Fruit fly (Drosophila melanogaster): Measurements from ENCODE around the gene w.

Gene w

dm6 chrX:2803776-2804175, 7.5 kb upstream of the w start:
- TF ChIP-seq gl (tag; optimal IDR thresholded peaks at IDR 0.05) (no peak), CG15710 (tag; optimal IDR thresholded peaks at IDR 0.05) (no peak), Ets98B (GFP tag; IDR thresholded peaks at IDR 0.05) (no peak), CG17806 (tag; optimal IDR thresholded peaks at IDR 0.05) (no peak), Pif1B (GFP tag; optimal IDR thresholded peaks at IDR 0.05) (no peak), CG4496 (GFP tag; IDR thresholded peaks at IDR 0.05) (no peak), fd96Ca (GFP tag; IDR thresholded peaks at IDR 0.05) (no peak), CG8159 (tag; optimal IDR thresholded peaks at IDR 0.05) (no peak), CG34367 (tag; optimal IDR thresholded peaks at IDR 0.05) (no peak), D1 (tag; optimal IDR thresholded peaks at IDR 0.05) (no peak), Pif1A (GFP tag; optimal IDR thresholded peaks at IDR 0.05) (no peak), CG14655 (GFP tag; optimal IDR thresholded peaks at IDR 0.05) (no peak), rn (GFP tag; IDR thresholded peaks at IDR 0.05) (no peak), CG9948 (tag; optimal IDR thresholded peaks at IDR 0.05) (no peak), EcR (GFP tag; optimal IDR thresholded peaks at IDR 0.05) (no peak), CG8301 (tag; optimal IDR thresholded peaks at IDR 0.05) (no peak), Snoo (tag; optimal IDR thresholded peaks at IDR 0.05) (no peak), CG13204 (GFP tag; optimal IDR thresholded peaks at IDR 0.05) (no peak)

dm6 chrX:2802998-2803397, 6.7 kb upstream of the w start:
- TF ChIP-seq CG15710 (tag; optimal IDR thresholded peaks at IDR 0.05) = no peak
- TF ChIP-seq Ets98B (GFP tag; IDR thresholded peaks at IDR 0.05) = no peak
- no peak for TF ChIP-seq CG10348 (GFP tag; IDR thresholded peaks at IDR 0.05)
- TF ChIP-seq fd96Ca (GFP tag; IDR thresholded peaks at IDR 0.05) = no peak
- no peak for TF ChIP-seq EcR (GFP tag; optimal IDR thresholded peaks at IDR 0.05)
- TF ChIP-seq rn (GFP tag; IDR thresholded peaks at IDR 0.05) = no peak
- no peak for TF ChIP-seq CG17806 (tag; optimal IDR thresholded peaks at IDR 0.05)
- TF ChIP-seq CG34367 (tag; optimal IDR thresholded peaks at IDR 0.05) = no peak
- no peak for TF ChIP-seq CG9948 (tag; optimal IDR thresholded peaks at IDR 0.05)
- no peak for TF ChIP-seq CG12605 (GFP tag; IDR thresholded peaks at IDR 0.05)
- TF ChIP-seq CG13204 (GFP tag; optimal IDR thresholded peaks at IDR 0.05) = no peak
- no peak for TF ChIP-seq Snoo (tag; optimal IDR thresholded peaks at IDR 0.05)
- TF ChIP-seq CG4496 (GFP tag; IDR thresholded peaks at IDR 0.05) = no peak
- TF ChIP-seq D1 (tag; optimal IDR thresholded peaks at IDR 0.05) = no peak

DNA sequence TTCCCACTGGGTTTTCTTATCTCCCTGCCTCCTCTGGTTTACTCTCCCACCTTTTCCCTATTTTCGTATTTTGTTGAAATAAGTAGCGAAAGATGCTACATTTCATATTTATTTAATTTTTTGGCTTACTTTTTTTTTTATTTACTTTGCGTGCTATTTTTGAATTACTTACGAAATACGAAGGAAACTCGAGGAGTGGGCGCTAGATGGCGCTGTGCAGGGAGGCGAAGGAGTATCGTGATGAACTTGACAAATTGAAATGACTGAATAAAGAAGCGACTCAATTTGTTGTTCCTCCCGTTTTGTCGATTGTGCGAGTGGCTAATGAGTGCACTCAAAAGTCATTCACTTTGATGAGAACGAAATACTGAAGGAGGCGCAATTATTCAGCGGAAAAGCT, 1.4 kb downstream of the w start:
- no peak for TF ChIP-seq rn (GFP tag; IDR thresholded peaks at IDR 0.05)
- TF ChIP-seq CG4496 (GFP tag; IDR thresholded peaks at IDR 0.05) = no peak
- TF ChIP-seq CG14655 (GFP tag; optimal IDR thresholded peaks at IDR 0.05) = no peak
- no peak for TF ChIP-seq EcR (GFP tag; optimal IDR thresholded peaks at IDR 0.05)
- TF ChIP-seq Ets98B (GFP tag; IDR thresholded peaks at IDR 0.05) = no peak
- no peak for TF ChIP-seq D1 (tag; optimal IDR thresholded peaks at IDR 0.05)

dm6 chrX:2791898-2792297, 4.4 kb downstream of the w start:
- TF ChIP-seq CG13204 (GFP tag; optimal IDR thresholded peaks at IDR 0.05) (no peak), Pif1B (GFP tag; optimal IDR thresholded peaks at IDR 0.05) (no peak), CG17806 (tag; optimal IDR thresholded peaks at IDR 0.05) (no peak), EcR (GFP tag; optimal IDR thresholded peaks at IDR 0.05) (no peak)

DNA sequence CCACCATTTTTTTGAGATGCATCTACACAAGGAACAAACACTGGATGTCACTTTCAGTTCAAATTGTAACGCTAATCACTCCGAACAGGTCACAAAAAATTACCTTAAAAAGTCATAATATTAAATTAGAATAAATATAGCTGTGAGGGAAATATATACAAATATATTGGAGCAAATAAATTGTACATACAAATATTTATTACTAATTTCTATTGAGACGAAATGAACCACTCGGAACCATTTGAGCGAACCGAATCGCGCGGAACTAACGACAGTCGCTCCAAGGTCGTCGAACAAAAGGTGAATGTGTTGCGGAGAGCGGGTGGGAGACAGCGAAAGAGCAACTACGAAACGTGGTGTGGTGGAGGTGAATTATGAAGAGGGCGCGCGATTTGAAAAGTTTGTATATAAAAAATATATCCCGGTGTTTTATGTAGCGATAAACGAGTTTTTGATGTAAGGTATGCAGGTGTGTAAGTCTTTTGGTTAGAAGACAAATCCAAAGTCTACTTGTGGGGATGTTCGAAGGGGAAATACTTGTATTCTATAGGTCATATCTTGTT, 6.1 kb downstream of the w start, which contains the start of gene CG32795:
Gene CG32795 (minus strand): TSS at position 513 of the 563 bp plus-strand sequence.
- TF ChIP-seq CG13204 (GFP tag; optimal IDR thresholded peaks at IDR 0.05) = no peak
- no peak for TF ChIP-seq CG12605 (GFP tag; IDR thresholded peaks at IDR 0.05)
- no peak for TF ChIP-seq CG9948 (tag; optimal IDR thresholded peaks at IDR 0.05)
- TF ChIP-seq D1 (tag; optimal IDR thresholded peaks at IDR 0.05) = peak; percentile 52
- no peak for TF ChIP-seq CG8159 (tag; optimal IDR thresholded peaks at IDR 0.05)
- no peak for TF ChIP-seq CG4496 (GFP tag; IDR thresholded peaks at IDR 0.05)
- no peak for TF ChIP-seq CG17806 (tag; optimal IDR thresholded peaks at IDR 0.05)
- TF ChIP-seq Pif1B (GFP tag; optimal IDR thresholded peaks at IDR 0.05) = peak; percentile 20
- TF ChIP-seq EcR (GFP tag; optimal IDR thresholded peaks at IDR 0.05) = peak; percentile 91
- peak; percentile 22 for TF ChIP-seq Pif1A (GFP tag; optimal IDR thresholded peaks at IDR 0.05)
- no peak for TF ChIP-seq CG34367 (tag; optimal IDR thresholded peaks at IDR 0.05)
- TF ChIP-seq CG14655 (GFP tag; optimal IDR thresholded peaks at IDR 0.05) = no peak
- no peak for TF ChIP-seq CG15710 (tag; optimal IDR thresholded peaks at IDR 0.05)
- peak; percentile 43; the same call in 1 of the 2 replicates for TF ChIP-seq Ets98B (GFP tag; IDR thresholded peaks at IDR 0.05)
- no peak for TF ChIP-seq rn (GFP tag; IDR thresholded peaks at IDR 0.05)
- TF ChIP-seq CG8301 (tag; optimal IDR thresholded peaks at IDR 0.05) = no peak
- no peak for TF ChIP-seq CG32121 (GFP tag; IDR thresholded peaks at IDR 0.05)
- TF ChIP-seq CG10348 (GFP tag; IDR thresholded peaks at IDR 0.05) = no peak
- no peak for TF ChIP-seq gl (tag; optimal IDR thresholded peaks at IDR 0.05)
- TF ChIP-seq Snoo (tag; optimal IDR thresholded peaks at IDR 0.05) = no peak
- no peak for TF ChIP-seq fd96Ca (GFP tag; IDR thresholded peaks at IDR 0.05)

DNA sequence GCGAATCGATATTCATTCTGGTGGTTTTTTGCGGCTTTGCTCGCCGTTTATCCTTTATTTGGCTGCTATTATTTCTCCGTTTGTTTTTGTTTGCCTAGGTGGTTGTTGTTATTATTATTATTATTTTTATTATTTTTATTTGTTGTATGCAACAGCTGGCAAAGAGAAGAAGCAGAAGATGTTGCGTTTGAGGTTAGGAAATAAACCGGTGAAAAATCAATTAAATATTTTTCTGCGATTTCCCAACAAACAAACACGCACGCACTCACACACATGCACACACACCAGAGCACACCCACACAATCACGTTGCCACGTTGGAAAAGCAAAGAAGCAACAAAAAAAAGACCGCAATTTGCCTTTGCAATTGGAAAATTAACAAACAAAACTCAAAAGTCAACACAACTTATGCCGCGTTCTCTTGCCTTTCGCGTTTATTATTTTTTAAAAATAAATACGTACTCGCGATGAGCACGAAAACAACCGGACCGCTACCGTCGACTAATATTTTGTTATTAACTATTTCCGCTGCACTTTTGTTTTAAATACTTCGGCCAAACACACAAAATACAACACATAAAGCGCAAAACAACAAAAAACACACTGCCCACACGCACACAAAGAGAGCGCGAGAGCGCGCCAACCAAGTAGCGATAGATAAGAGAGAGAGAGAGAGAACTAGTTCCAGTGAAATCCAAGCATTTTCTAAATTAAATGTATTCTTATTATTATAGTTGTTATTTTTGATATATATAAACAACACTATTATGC, 6.8 kb downstream of the w start:
- TF ChIP-seq CG13204 (GFP tag; optimal IDR thresholded peaks at IDR 0.05) (peak; percentile 14), Snoo (tag; optimal IDR thresholded peaks at IDR 0.05) (no peak), CG32121 (GFP tag; IDR thresholded peaks at IDR 0.05) (no peak; the same call in 1 of the 2 replicates), rn (GFP tag; IDR thresholded peaks at IDR 0.05) (0 out of 2 replicates have a peak, but pooled peaks have one; percentile 26), CG8159 (tag; optimal IDR thresholded peaks at IDR 0.05) (peak; percentile 8), CG34367 (tag; optimal IDR thresholded peaks at IDR 0.05) (peak; percentile 12), CG8301 (tag; optimal IDR thresholded peaks at IDR 0.05) (peak; percentile 40), gl (tag; optimal IDR thresholded peaks at IDR 0.05) (peak; percentile 44), CG14655 (GFP tag; optimal IDR thresholded peaks at IDR 0.05) (peak; percentile 50)
